Fruit fly (Drosophila melanogaster): ENCODE results near the gene B4.

Gene B4

DNA sequence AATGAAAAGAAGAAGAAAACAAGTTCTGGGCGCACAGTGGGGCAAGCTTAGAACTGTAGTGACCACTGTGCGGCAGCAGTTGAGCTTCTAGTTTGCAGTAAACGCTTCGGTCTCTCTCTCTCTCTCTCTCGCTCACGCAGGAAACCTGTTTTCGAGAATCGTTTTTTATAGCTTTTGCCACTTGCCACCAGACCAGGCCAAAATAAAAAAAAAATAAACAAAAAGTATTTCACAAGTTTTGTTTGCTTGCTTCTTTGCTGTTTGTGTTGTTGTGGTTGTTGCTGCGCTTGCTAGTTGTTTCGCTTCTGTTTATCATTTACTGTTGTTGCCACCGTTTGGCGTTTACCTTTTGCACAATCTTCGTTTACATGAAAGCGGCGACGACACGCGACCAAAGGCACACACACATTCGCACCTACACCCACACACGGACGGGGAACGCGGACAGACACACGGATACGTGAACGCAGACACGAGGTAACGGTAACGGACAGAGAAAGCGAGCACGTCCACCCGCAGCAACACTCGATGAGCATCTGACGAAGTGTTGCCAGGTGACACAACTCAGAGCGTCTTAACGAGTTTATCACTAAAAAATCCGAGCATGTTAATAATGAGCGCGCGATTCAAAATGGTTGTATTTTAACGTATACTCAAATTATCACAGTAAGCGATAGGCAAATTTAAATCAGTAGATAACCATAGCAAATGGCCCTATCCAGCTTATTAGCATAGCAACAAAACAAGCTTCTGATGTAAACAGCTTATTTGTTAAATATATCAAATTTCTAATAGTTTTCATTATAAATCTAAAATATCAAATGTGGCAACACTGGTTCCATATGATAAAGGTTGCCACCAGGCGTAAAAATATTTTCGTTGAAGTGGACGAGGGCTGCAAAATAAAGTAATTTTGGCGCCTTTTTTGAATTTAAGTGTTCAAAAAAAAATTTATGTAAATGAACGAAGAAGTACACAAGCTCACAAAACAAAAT, at the start of gene B4:
Gene B4, minus strand, starts transcription at position 543 of the 995 bp plus-strand sequence.
- TF ChIP-seq net (GFP tag; optimal IDR thresholded peaks at IDR 0.05) = peak; percentile 42
- TF ChIP-seq CG6854 (GFP tag; optimal IDR thresholded peaks at IDR 0.05) = peak; percentile 59
- TF ChIP-seq CG6276 (GFP tag; optimal IDR thresholded peaks at IDR 0.05) = peak; percentile 74
- TF ChIP-seq Blimp-1 (GFP tag; optimal IDR thresholded peaks at IDR 0.05) = peak; percentile 8
- peak; percentile 7 for TF ChIP-seq Eip93F (GFP tag; optimal IDR thresholded peaks at IDR 0.05)
- TF ChIP-seq CG8119 (GFP tag; IDR thresholded peaks at IDR 0.05) = peak; percentile 71
- TF ChIP-seq dsx (GFP tag; optimal IDR thresholded peaks at IDR 0.05; ENCODE audit: poor library complexity, severe bottlenecking) = peak; percentile 21
- TF ChIP-seq Eip78C (GFP tag) = peak; percentile 79
- TF ChIP-seq fd59A (GFP tag; optimal IDR thresholded peaks at IDR 0.05) = peak; percentile 18
- no peak for TF ChIP-seq Eip75B (GFP tag; optimal IDR thresholded peaks at IDR 0.05)
- no peak for TF ChIP-seq Sox102F (GFP tag; optimal IDR thresholded peaks at IDR 0.05)
- no peak for TF ChIP-seq topi (GFP tag; optimal IDR thresholded peaks at IDR 0.05)
- TF ChIP-seq CG6808 (GFP tag; optimal IDR thresholded peaks at IDR 0.05) = peak; percentile 55
- peak; percentile 8; the same call in 1 of the 2 replicates for TF ChIP-seq Gug (GFP tag; IDR thresholded peaks at IDR 0.05)
- peak; percentile 60 for TF ChIP-seq CG16779 (tag; optimal IDR thresholded peaks at IDR 0.05)
- TF ChIP-seq CG34406 (GFP tag; optimal IDR thresholded peaks at IDR 0.05) = no peak
- peak; percentile 10 for TF ChIP-seq esn (GFP tag; optimal IDR thresholded peaks at IDR 0.05)
- peak; percentile 7 for TF ChIP-seq acj6 (GFP tag; optimal IDR thresholded peaks at IDR 0.05)
- TF ChIP-seq fkh (GFP tag; optimal IDR thresholded peaks at IDR 0.05) = peak; percentile 92
- no peak for TF ChIP-seq OdsH (GFP tag; optimal IDR thresholded peaks at IDR 0.05)
- no peak for TF ChIP-seq Hr38 (GFP tag; optimal IDR thresholded peaks at IDR 0.05)
- no peak for TF ChIP-seq CG11902 (GFP tag; optimal IDR thresholded peaks at IDR 0.05)
- no peak for TF ChIP-seq salr (GFP tag; optimal IDR thresholded peaks at IDR 0.05)
- no peak for TF ChIP-seq Smox (GFP tag; optimal IDR thresholded peaks at IDR 0.05)
- TF ChIP-seq CG10669 (GFP tag; optimal IDR thresholded peaks at IDR 0.05) = peak; percentile 39
- TF ChIP-seq CG6792 (GFP tag; optimal IDR thresholded peaks at IDR 0.05) = no peak
- no peak for TF ChIP-seq CG8319 (GFP tag; optimal IDR thresholded peaks at IDR 0.05)
- peak; percentile 65; the same call in 2 of the 3 replicates for TF ChIP-seq eg (GFP tag; IDR thresholded peaks at IDR 0.05)
- TF ChIP-seq CG32006 (GFP tag; optimal IDR thresholded peaks at IDR 0.05) = peak; percentile 22
- TF ChIP-seq CG6163 (GFP tag; IDR thresholded peaks at IDR 0.05) = peak; percentile 57; the same call in 2 of the 3 replicates
- peak; percentile 60 for TF ChIP-seq Lpt (GFP tag; optimal IDR thresholded peaks at IDR 0.05)
- TF ChIP-seq ss (GFP tag; optimal IDR thresholded peaks at IDR 0.05) = peak; percentile 86 to 92
- TF ChIP-seq Sox15 (GFP tag; optimal IDR thresholded peaks at IDR 0.05) = peak; percentile 6
- peak; percentile 22 for TF ChIP-seq vri (GFP tag; optimal IDR thresholded peaks at IDR 0.05)
- TF ChIP-seq CG1621 (tag; optimal IDR thresholded peaks at IDR 0.05) = peak; percentile 49
- TF ChIP-seq CG3919 (GFP tag; optimal IDR thresholded peaks at IDR 0.05) = peak; percentile 37
- TF ChIP-seq CG4318 (GFP tag; optimal IDR thresholded peaks at IDR 0.05) = no peak
- TF ChIP-seq CG31627 (GFP tag; optimal IDR thresholded peaks at IDR 0.05) = peak; percentile 11
- TF ChIP-seq CG7368 (GFP tag; optimal IDR thresholded peaks at IDR 0.05) = peak; percentile 26
- no peak for TF ChIP-seq achi (GFP tag; optimal IDR thresholded peaks at IDR 0.05)
- peak; percentile 49 for TF ChIP-seq CG9139 (GFP tag; optimal IDR thresholded peaks at IDR 0.05)
- peak; percentile 55 for TF ChIP-seq svp (GFP tag)
- peak; percentile 54 for TF ChIP-seq spab (GFP tag; optimal IDR thresholded peaks at IDR 0.05)
- TF ChIP-seq CG10631 (GFP tag; optimal IDR thresholded peaks at IDR 0.05) = no peak
- TF ChIP-seq CG11762 (GFP tag; optimal IDR thresholded peaks at IDR 0.05; ENCODE audit: insufficient read depth) = no peak
- TF ChIP-seq pdm3 (GFP tag; optimal IDR thresholded peaks at IDR 0.05) = no peak
- TF ChIP-seq dac (GFP tag; optimal IDR thresholded peaks at IDR 0.05) = no peak
- TF ChIP-seq fd85E (GFP tag; optimal IDR thresholded peaks at IDR 0.05) = no peak
- peak; percentile 22 for TF ChIP-seq Hr39 (GFP tag; optimal IDR thresholded peaks at IDR 0.05)
